Worm (Caenorhabditis elegans) whole organism, L4 larva: ENCODE measurements around the gene srj-7.

ENCODE experiments used
- dmd-8 ChIP-seq: fragments of 200-800 bp; sonication (Bioruptor generic); IDR thresholded peaks from 2 replicates; pipeline ENCODE4 v1.3.6; 2022; ENCODE audit warnings: missing genetic modification characterization, missing compliant biosample characterization
- hif-1 ChIP-seq, 2 experiments: sonication (generic microtip); optimal IDR thresholded peaks; 2 replicates each; lab custom pipeline; 2016 to 2017; ENCODE audit warnings: missing compliant biosample characterization in 2 of 2, missing genetic modification characterization in 2 of 2, missing genetic modification reagents in 2 of 2, missing genotype in 2 of 2, mild to moderate bottlenecking in 1 of 2
- jun-1 ChIP-seq: fragments of 150-350 bp; optimal IDR thresholded peaks from 2 replicates; lab custom pipeline; 2014; ENCODE audit warnings: missing biosample characterization, missing genetic modification reagents, missing genetic modification characterization
- lin-38 ChIP-seq: fragments of 200-800 bp; sonication (Bioruptor generic); IDR thresholded peaks from 2 replicates; pipeline ENCODE4 v1.3.6; 2022; ENCODE audit warnings: missing genetic modification reagents, missing genetic modification characterization, missing compliant biosample characterization
- lin-39 ChIP-seq: fragments of 150-350 bp; optimal IDR thresholded peaks from 2 replicates; lab custom pipeline; 2014; ENCODE audit warnings: missing biosample characterization, missing genetic modification reagents, missing genetic modification characterization
- mep-1 ChIP-seq: fragments of 150-350 bp; sonication (generic microtip); optimal IDR thresholded peaks from 3 replicates; lab custom pipeline; 2014; ENCODE audit warnings: missing biosample characterization, missing genetic modification characterization
- nhr-11 ChIP-seq: fragments of 150-350 bp; optimal IDR thresholded peaks from 2 replicates; lab custom pipeline; 2014; ENCODE audit warnings: missing biosample characterization, missing genetic modification characterization
- nhr-25 ChIP-seq: sonication (generic microtip); optimal IDR thresholded peaks from 2 replicates; lab custom pipeline; 2017; ENCODE audit warnings: missing genetic modification characterization, mild to moderate bottlenecking, missing compliant biosample characterization, antibody characterized with exemption, moderate library complexity, borderline replicate concordance; ENCODE audit not compliant: insufficient read depth
- nhr-77 ChIP-seq: fragments of 150-350 bp; optimal IDR thresholded peaks from 2 replicates; lab custom pipeline; 2014; ENCODE audit warnings: missing biosample characterization, missing genetic modification characterization
- unc-62 ChIP-seq, 3 experiments: fragments of 150-350 bp in 1 of 3; sonication (generic microtip); optimal IDR thresholded peaks in 2 of 3; peaks in 1 of 3; 1 replicate in 1 of 3; 2 replicates in 2 of 3; lab custom pipeline; 2014 to 2017; ENCODE audit warnings: missing biosample characterization in 3 of 3, missing genetic modification characterization in 3 of 3, missing genetic modification reagents in 3 of 3, missing genotype in 1 of 3

DNA sequence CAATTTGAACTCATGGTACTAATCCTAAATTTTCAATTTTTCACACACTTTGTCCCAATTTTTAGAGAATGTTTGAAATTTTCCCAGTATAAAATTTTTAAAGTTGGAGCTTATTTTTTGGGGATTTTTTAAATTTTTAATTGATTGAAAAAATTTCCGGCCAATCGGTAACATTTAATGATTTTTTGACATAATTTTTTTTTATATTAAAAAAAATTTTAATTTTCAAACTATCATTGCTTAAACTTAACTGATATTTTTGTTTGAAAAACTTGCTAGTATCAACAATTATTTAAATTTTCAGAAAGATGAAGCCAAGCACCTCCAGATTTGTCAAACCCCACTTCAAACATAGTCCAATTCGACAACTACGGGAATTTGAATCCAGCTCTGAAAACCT is 12.5 kb downstream of the srj-7 start, which contains the start of gene T28A11.22:
- no peak for TF ChIP-seq nhr-25 (tag; lab: Kevin White, UChicago)
- no peak for TF ChIP-seq unc-62 (GFP tag; optimal IDR thresholded peaks at IDR 0.05 in 1 of 2; lab: Kevin White, UChicago)
- TF ChIP-seq unc-62 (tag; optimal IDR thresholded peaks at IDR 0.05; lab: Kevin White, UChicago): no peak
- TF ChIP-seq mep-1 (tag; lab: Kevin White, UChicago): no peak
- no peak for TF ChIP-seq hif-1 (tag; optimal IDR thresholded peaks at IDR 0.05; lab: Kevin White, UChicago)
- no peak for TF ChIP-seq nhr-11 (tag; lab: Kevin White, UChicago)
- no peak for TF ChIP-seq lin-39 (tag; lab: Kevin White, UChicago)
- TF ChIP-seq jun-1 (tag; lab: Kevin White, UChicago): no peak
- no peak for TF ChIP-seq nhr-77 (tag; lab: Kevin White, UChicago)
- no peak for TF ChIP-seq lin-38 (GFP tag; lab: Robert Waterston, UW)
- no peak for TF ChIP-seq dmd-8 (GFP tag; lab: Robert Waterston, UW)
